Worm (Caenorhabditis elegans): ENCODE measurements around the gene emb-1.
A peak's percentile ranks its signal among the peaks of the same experiment; 100 is the strongest.

Gene emb-1

ce11 chrIII:5202641-5203040 is 29.4 kb downstream of the emb-1 start:
- TF ChIP-seq daf-8 (GFP tag; IDR thresholded peaks at IDR 0.05) (no peak), hif-1 (tag; optimal IDR thresholded peaks at IDR 0.05) (peak in 1 of 2 experiments; percentile 78), mxl-2 (GFP tag; conservative IDR thresholded peaks at IDR 0.05) (no peak), zfp-2 (tag; optimal IDR thresholded peaks at IDR 0.05) (no peak), zip-2 (tag; optimal IDR thresholded peaks at IDR 0.05) (no peak), skn-1 (tag; optimal IDR thresholded peaks at IDR 0.05) (no peak), unc-39 (tag; optimal IDR thresholded peaks at IDR 0.05) (no peak), nhr-77 (tag; optimal IDR thresholded peaks at IDR 0.05) (peak; percentile 97), snpc-4 (tag; optimal IDR thresholded peaks at IDR 0.05) (no peak), mdt-29 (GFP tag; IDR thresholded peaks at IDR 0.05) (no peak), unc-130 (GFP tag; optimal IDR thresholded peaks at IDR 0.05) (no peak), pqm-1 (tag; optimal IDR thresholded peaks at IDR 0.05) (peak; percentile 54), attf-4 (tag; optimal IDR thresholded peaks at IDR 0.05) (no peak), ZK546.5 (tag; optimal IDR thresholded peaks at IDR 0.05) (no peak), duxl-1 (tag; optimal IDR thresholded peaks at IDR 0.05; ENCODE audit: poor library complexity) (no peak), spr-1 (tag; optimal IDR thresholded peaks at IDR 0.05) (no peak), nhr-10 (tag; optimal IDR thresholded peaks at IDR 0.05) (peak; percentile 47), F49E8.2 (tag; optimal IDR thresholded peaks at IDR 0.05; ENCODE audit: borderline replicate concordance) (no peak), nhr-42 (GFP tag; IDR thresholded peaks at IDR 0.05) (no peak), nhr-102 (tag; optimal IDR thresholded peaks at IDR 0.05) (peak; percentile 71), F44E2.7 (GFP tag; IDR thresholded peaks at IDR 0.05) (no peak), sdz-12 (GFP tag; optimal IDR thresholded peaks at IDR 0.05) (no peak), fos-1 (tag; optimal IDR thresholded peaks at IDR 0.05) (no peak), ceh-82 (tag; optimal IDR thresholded peaks at IDR 0.05) (no peak), daf-16 (GFP tag; optimal IDR thresholded peaks at IDR 0.05) (no peak), daf-16 (tag; optimal IDR thresholded peaks at IDR 0.05) (peak; percentile 85), aha-1 (tag) (peak; percentile 64), pha-4 (GFP tag; IDR thresholded peaks at IDR 0.05) (0 out of 2 replicates have a peak, but pooled peaks have one; percentile 18), pha-4 (tag; optimal IDR thresholded peaks at IDR 0.05) (no peak), nhr-25 (tag; optimal IDR thresholded peaks at IDR 0.05; ENCODE audit: borderline replicate concordance, insufficient read depth) (peak; percentile 59), lsy-2 (tag; optimal IDR thresholded peaks at IDR 0.05) (peak; percentile 19 to 55), Y75B8A.6 (GFP tag; IDR thresholded peaks at IDR 0.05) (no peak), fkh-10 (GFP tag; optimal IDR thresholded peaks at IDR 0.05) (no peak), daf-12 (tag; optimal IDR thresholded peaks at IDR 0.05) (no peak), Y5F2A.4 (GFP tag; optimal IDR thresholded peaks at IDR 0.05) (no peak), saeg-2 (GFP tag; IDR thresholded peaks at IDR 0.05) (no peak), dve-1 (tag; optimal IDR thresholded peaks at IDR 0.05; ENCODE audit: insufficient read depth) (peak; percentile 94), php-3 (GFP tag; IDR thresholded peaks at IDR 0.05) (no peak), ZK337.2 (GFP tag; IDR thresholded peaks at IDR 0.05) (no peak), egl-27 (tag; optimal IDR thresholded peaks at IDR 0.05) (no peak), ceh-20 (GFP tag; IDR thresholded peaks at IDR 0.05) (no peak), egl-43 (GFP tag; IDR thresholded peaks at IDR 0.05) (no peak), cey-2 (tag; optimal IDR thresholded peaks at IDR 0.05; ENCODE audit: borderline replicate concordance, insufficient read depth) (no peak), nhr-111 (GFP tag; optimal IDR thresholded peaks at IDR 0.05) (no peak), F10B5.3 (tag; optimal IDR thresholded peaks at IDR 0.05) (no peak), ces-1 (GFP tag; optimal IDR thresholded peaks at IDR 0.05) (no peak), vab-7 (GFP tag; IDR thresholded peaks at IDR 0.05) (no peak), tag-97 (GFP tag; IDR thresholded peaks at IDR 0.05) (no peak), ztf-11 (tag; optimal IDR thresholded peaks at IDR 0.05) (no peak), madf-5 (GFP tag; IDR thresholded peaks at IDR 0.05) (no peak), ceh-32 (tag; optimal IDR thresholded peaks at IDR 0.05; ENCODE audit: poor library complexity) (no peak), mep-1 (tag; optimal IDR thresholded peaks at IDR 0.05) (peak; percentile 79)

All from whole organism, L4 larva.